Worm (Caenorhabditis elegans): ENCODE results near the gene best-15.

DNA sequence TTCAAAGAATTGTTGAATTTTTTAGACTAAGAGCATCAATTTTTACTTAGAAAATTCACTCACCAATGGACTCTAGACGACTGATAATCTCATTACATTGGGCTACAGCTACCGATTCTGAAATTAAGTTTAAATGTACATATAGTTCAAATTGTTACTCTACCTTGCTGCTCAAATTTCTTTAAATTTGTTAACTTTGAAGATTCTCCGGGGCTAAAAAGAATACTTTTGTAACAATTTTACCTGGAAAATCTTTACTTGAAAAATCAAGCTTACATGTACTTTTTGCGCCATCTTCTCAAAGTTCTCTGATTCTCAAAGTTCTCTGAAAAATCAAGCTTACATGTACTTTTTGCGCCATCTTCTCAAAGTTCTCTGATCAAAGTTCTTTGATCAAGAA is 47.5 kb upstream of the best-15 start, which contains the start of gene sdz-13:
- TF ChIP-seq lin-39 (tag; optimal IDR thresholded peaks at IDR 0.05) (no peak), aly-2 (tag; optimal IDR thresholded peaks at IDR 0.05) (no peak), irx-1 (tag; optimal IDR thresholded peaks at IDR 0.05) (no peak), blmp-1 (tag; optimal IDR thresholded peaks at IDR 0.05) (no peak), lin-13 (GFP tag; optimal IDR thresholded peaks at IDR 0.05) (no peak), unc-98 (GFP tag; IDR thresholded peaks at IDR 0.05) (no peak), ztf-4 (tag; optimal IDR thresholded peaks at IDR 0.05) (no peak), sox-4 (tag; optimal IDR thresholded peaks at IDR 0.05) (no peak), elt-3 (tag; optimal IDR thresholded peaks at IDR 0.05) (no peak), unc-62 (GFP tag; optimal IDR thresholded peaks at IDR 0.05) (no peak), grh-1 (GFP tag; IDR thresholded peaks at IDR 0.05) (no peak), tbx-2 (tag; optimal IDR thresholded peaks at IDR 0.05) (no peak), nhr-19 (GFP tag; conservative IDR thresholded peaks at IDR 0.05) (no peak), ets-5 (GFP tag; IDR thresholded peaks at IDR 0.05) (no peak)

All from whole organism, L1 larva.